Worm (Caenorhabditis elegans) whole organism, young adult: Measurements from ENCODE around the gene M153.3.

Experiments
- Y79H2A.3 ChIP-seq: fragments of 200-800 bp; sonication (Bioruptor generic); conservative IDR thresholded peaks from 2 replicates; pipeline ENCODE4 v1.3.6; 2022; ENCODE audit warnings: missing genetic modification reagents, missing genetic modification characterization, missing compliant biosample characterization
- chd-7 ChIP-seq: sonication (generic microtip); optimal IDR thresholded peaks from 2 replicates; lab custom pipeline; 2016; ENCODE audit warnings: mild to moderate bottlenecking, missing genetic modification characterization, moderate library complexity, missing compliant biosample characterization
- fkh-3 ChIP-seq: sonication (generic microtip); optimal IDR thresholded peaks from 2 replicates; lab custom pipeline; 2016; ENCODE audit warnings: mild to moderate bottlenecking, missing genetic modification characterization, missing compliant biosample characterization
- let-607 ChIP-seq, 2 experiments: fragments of 200-800 bp in 1 of 2; sonication (Bioruptor generic) in 1 of 2; sonication (generic microtip) in 1 of 2; optimal IDR thresholded peaks; 2 replicates each; lab custom pipeline; 2016 to 2018; ENCODE audit warnings: mild to moderate bottlenecking in 2 of 2, missing compliant biosample characterization in 2 of 2, missing genetic modification characterization in 2 of 2, moderate library complexity in 2 of 2, missing genotype in 1 of 2
- lin-40 ChIP-seq: sonication (generic microtip); optimal IDR thresholded peaks from 2 replicates; lab custom pipeline; 2016; ENCODE audit warnings: missing genetic modification characterization, mild to moderate bottlenecking, missing compliant biosample characterization, missing genotype, missing genetic modification reagents
- mel-28 ChIP-seq: sonication (generic microtip); optimal IDR thresholded peaks from 2 replicates; lab custom pipeline; 2016; ENCODE audit warnings: borderline replicate concordance, mild to moderate bottlenecking, missing genetic modification characterization, missing compliant biosample characterization
- unc-130 ChIP-seq: sonication (generic microtip); optimal IDR thresholded peaks from 2 replicates; lab custom pipeline; 2016; ENCODE audit warnings: missing genetic modification reagents, missing genetic modification characterization, missing compliant biosample characterization

DNA sequence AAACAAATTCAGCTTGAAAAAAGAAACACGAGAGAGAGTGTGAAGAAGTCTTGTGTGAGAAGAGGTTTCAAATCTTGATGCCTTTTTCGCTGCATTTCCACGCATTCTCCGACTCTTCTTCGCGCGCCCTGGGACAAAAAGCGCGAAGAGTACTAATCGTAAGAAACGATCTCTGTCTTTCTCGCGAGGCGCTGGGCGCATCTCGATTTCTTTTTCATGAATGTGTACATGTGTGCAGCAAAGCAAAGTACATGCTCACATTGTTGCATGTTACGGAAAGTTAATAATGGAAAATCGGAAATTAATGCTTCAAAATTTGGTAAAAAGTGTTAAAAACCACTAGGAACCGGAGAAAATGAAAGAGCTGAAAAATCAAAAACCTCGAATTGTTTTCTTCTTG lies 34.9 kb downstream of the M153.3 start:
- TF ChIP-seq Y79H2A.3 (GFP tag; lab: Robert Waterston, UW), result no peak
- no peak for TF ChIP-seq unc-130
- no peak for TF ChIP-seq let-607 (tag; optimal IDR thresholded peaks at IDR 0.05; lab: Kevin White, UChicago)
- TF ChIP-seq chd-7 (tag; lab: Kevin White, UChicago), result no peak
- TF ChIP-seq mel-28, result no peak
- peak; percentile 6 for TF ChIP-seq lin-40 (tag; lab: Kevin White, UChicago)
- TF ChIP-seq fkh-3 (tag; lab: Kevin White, UChicago), result no peak
